Worm (Caenorhabditis elegans) whole organism, L4/young adult: ENCODE data around the gene ZK688.10.

ENCODE experiments used
- W03F9.2 ChIP-seq: fragments of 150-350 bp; optimal IDR thresholded peaks from 2 replicates; lab custom pipeline; 2014; ENCODE audit warnings: missing biosample characterization, missing genetic modification characterization
- him-1 ChIP-seq: sonication (generic microtip); optimal IDR thresholded peaks from 2 replicates; lab custom pipeline; 2016; ENCODE audit warnings: missing genotype, missing genetic modification reagents, missing genetic modification characterization, missing compliant biosample characterization

- TF ChIP-seq him-1 (no peak), W03F9.2 (tag; lab: Kevin White, UChicago) (no peak)
Observed at ce11 chrIII:7896925-7897324, at the start of gene ZK688.10.
